Worm (Caenorhabditis elegans) whole organism, early embryonic: ENCODE results near the gene nhr-100.

Experiments
- aly-1 ChIP-seq: sonication (generic microtip); optimal IDR thresholded peaks from 2 replicates; lab custom pipeline; 2016; ENCODE audit warnings: missing genetic modification characterization, missing compliant biosample characterization
- ama-1 ChIP-seq: fragments of 150-350 bp; optimal IDR thresholded peaks from 2 replicates; lab custom pipeline; 2014
- flt-1 ChIP-seq: fragments of 200-800 bp; sonication (Bioruptor generic); IDR thresholded peaks from 2 replicates; pipeline ENCODE4 v1.3.6; 2022; ENCODE audit warnings: missing genetic modification characterization, missing compliant biosample characterization
- hmbx-1 ChIP-seq: sonication (generic microtip); optimal IDR thresholded peaks from 2 replicates; lab custom pipeline; 2016; ENCODE audit warnings: mild to moderate bottlenecking, missing genetic modification characterization, missing compliant biosample characterization
- hmg-4 ChIP-seq: fragments of 200-800 bp; sonication (Bioruptor generic); optimal IDR thresholded peaks from 2 replicates; lab custom pipeline; 2018; ENCODE audit warnings: mild to moderate bottlenecking, missing genetic modification characterization, missing compliant biosample characterization
- hnd-1 ChIP-seq: sonication (generic microtip); optimal IDR thresholded peaks from 2 replicates; lab custom pipeline; 2016; ENCODE audit warnings: missing genetic modification characterization, missing compliant biosample characterization
- pes-1 ChIP-seq: fragments of 200-800 bp; sonication (Bioruptor generic); IDR thresholded peaks from 2 replicates; pipeline ENCODE4 v1.3.6; 2022; ENCODE audit warnings: missing genetic modification reagents, missing genetic modification characterization, missing compliant biosample characterization
- sea-1 ChIP-seq: fragments of 200-800 bp; sonication (Bioruptor generic); conservative IDR thresholded peaks from 2 replicates; pipeline ENCODE4 v1.3.6; 2022; ENCODE audit warnings: missing genetic modification characterization, missing compliant biosample characterization
- tbx-11 ChIP-seq: fragments of 200-800 bp; sonication (Bioruptor generic); IDR thresholded peaks from 2 replicates; pipeline ENCODE4 v1.3.6; 2022; ENCODE audit warnings: missing genetic modification characterization, missing compliant biosample characterization
- tbx-37 ChIP-seq: fragments of 200-800 bp; sonication (Bioruptor generic); conservative IDR thresholded peaks from 2 replicates; pipeline ENCODE4 v1.3.6; 2022; ENCODE audit warnings: missing genetic modification reagents, missing genetic modification characterization, missing compliant biosample characterization

DNA sequence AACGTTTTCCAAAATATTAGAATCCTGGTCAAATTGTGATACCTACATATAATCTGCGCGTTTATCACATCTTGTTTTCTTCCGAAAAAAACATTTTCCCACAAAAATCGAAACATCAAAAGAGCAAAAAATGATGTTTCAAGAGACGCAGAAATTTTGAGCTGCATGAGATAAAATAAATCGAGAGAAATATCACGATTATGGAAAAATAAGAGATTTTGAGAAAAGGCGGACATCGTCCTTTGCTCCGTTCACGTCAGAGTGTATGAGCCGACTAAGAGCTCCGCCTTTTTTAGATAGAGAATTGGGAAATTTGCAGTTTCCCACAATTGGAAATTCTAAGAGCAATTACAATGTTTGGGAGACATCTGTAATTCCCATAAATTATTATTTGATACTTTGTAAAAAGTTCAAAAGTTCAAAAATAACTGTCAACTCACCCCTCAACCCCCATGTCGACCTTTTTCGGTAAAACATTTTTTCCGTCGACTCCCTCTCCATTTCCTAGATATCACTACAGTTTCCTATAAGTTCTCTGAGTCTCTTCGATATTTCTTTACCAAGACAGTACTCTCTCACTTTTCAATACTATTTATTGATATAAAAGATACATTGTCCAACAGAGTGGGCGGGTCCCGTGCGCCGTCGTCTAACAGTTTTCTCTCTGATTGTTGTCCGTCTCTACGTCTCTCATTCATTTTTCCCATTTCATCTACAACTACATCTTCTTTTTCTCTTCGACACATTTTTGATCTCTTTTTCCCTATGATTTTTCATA lies 28.4 kb downstream of the nhr-100 start:
- TF ChIP-seq ama-1 (no peak), flt-1 (GFP tag; lab: Robert Waterston, UW) (no peak), sea-1 (GFP tag; lab: Robert Waterston, UW) (no peak), aly-1 (tag; lab: Kevin White, UChicago) (no peak), pes-1 (GFP tag; lab: Robert Waterston, UW) (no peak), hmbx-1 (no peak), hnd-1 (tag; lab: Kevin White, UChicago) (no peak), hmg-4 (GFP tag; lab: Kevin White, UChicago) (no peak), tbx-11 (GFP tag; lab: Robert Waterston, UW) (no peak), tbx-37 (GFP tag; lab: Robert Waterston, UW) (no peak)
